Worm (Caenorhabditis elegans) whole organism, L4 larva: ENCODE results near the gene F59A1.15.

Experiments
- ces-1 ChIP-seq: fragments of 150-350 bp; sonication (generic microtip); optimal IDR thresholded peaks from 4 replicates; lab custom pipeline; 2014; ENCODE audit warnings: missing biosample characterization, missing genetic modification reagents, missing genetic modification characterization
- vab-7 ChIP-seq: fragments of 200-800 bp; sonication (Bioruptor generic); IDR thresholded peaks from 2 replicates; pipeline ENCODE4 v1.3.6; 2022; ENCODE audit warnings: missing genetic modification reagents, missing genetic modification characterization, missing compliant biosample characterization

- TF ChIP-seq vab-7 (GFP tag; lab: Robert Waterston, UW) (no peak), ces-1 (GFP tag; lab: Kevin White, UChicago) (no peak)
Measured at ce11 chrV:17660003-17660402, 23.7 kb downstream of the F59A1.15 start, which contains the start of gene dgat-2.
